Worm (Caenorhabditis elegans) whole organism, early embryonic: ENCODE measurements around the gene srbc-31.

Experiments used
- F13C5.2 ChIP-seq: sonication (generic microtip); optimal IDR thresholded peaks from 2 replicates; lab custom pipeline; 2017; ENCODE audit warnings: mild to moderate bottlenecking, missing genetic modification characterization, inconsistent platforms, missing compliant biosample characterization
- ama-1 ChIP-seq: fragments of 150-350 bp; optimal IDR thresholded peaks from 2 replicates; lab custom pipeline; 2014
- ceh-36 ChIP-seq: sonication (generic microtip); optimal IDR thresholded peaks from 2 replicates; lab custom pipeline; 2016; ENCODE audit warnings: missing genetic modification characterization, inconsistent platforms, missing compliant biosample characterization
- ets-7 ChIP-seq: sonication (generic microtip); optimal IDR thresholded peaks from 2 replicates; lab custom pipeline; 2016; ENCODE audit warnings: missing genotype, missing genetic modification characterization, missing compliant biosample characterization
- hnd-1 ChIP-seq: sonication (generic microtip); optimal IDR thresholded peaks from 2 replicates; lab custom pipeline; 2016; ENCODE audit warnings: missing genetic modification characterization, missing compliant biosample characterization
- scrt-1 ChIP-seq: fragments of 200-800 bp; sonication (Bioruptor generic); IDR thresholded peaks from 2 replicates; pipeline ENCODE4 v1.3.6; 2022; ENCODE audit warnings: missing genetic modification characterization, missing compliant biosample characterization

DNA sequence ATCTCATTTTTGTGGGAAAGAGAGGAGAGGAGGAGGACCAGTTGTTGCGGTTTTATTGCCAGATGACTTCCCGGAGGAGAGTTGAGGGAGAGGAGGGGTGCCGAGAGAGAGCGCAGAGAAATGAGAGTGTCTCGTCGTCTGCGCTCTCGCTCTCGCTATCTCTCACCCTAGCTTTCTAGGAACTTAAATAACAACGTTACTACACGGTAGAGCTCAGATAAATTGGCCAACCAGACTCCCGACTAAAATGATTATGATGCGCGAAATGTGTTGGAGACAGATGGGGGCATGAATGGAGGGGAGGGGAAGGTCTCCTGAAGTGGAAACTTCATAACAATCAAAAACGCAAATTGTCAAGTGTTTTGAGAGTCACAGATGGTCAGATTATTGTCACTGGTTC lies 22.8 kb downstream of the srbc-31 start:
- TF ChIP-seq ceh-36 (tag; lab: Kevin White, UChicago) (no peak), F13C5.2 (tag; lab: Kevin White, UChicago) (no peak), hnd-1 (no peak), ets-7 (tag; lab: Kevin White, UChicago) (no peak), ama-1 (lab: Kevin White, UChicago) (no peak), scrt-1 (no peak)
